Worm (Caenorhabditis elegans): ENCODE data around the gene F36H1.11.

The F36H1.11 gene

DNA sequence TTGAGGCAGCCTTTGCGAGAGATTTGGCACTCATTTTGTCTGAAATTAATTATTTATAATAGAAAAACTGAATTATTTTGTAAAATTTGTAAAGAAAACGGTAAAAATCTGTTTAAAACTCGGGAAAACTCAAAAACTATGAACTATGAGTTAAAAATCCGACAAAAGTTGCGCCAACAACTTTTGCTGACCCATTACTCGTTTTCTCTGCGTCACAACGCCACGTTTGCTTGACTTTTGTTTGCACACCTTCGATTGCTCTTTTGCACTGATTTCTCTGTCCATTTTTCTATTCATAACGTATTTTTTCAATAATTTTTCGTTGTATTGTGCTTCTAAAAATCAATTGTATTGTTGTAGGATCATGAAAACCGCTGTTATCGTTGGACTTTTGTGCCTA lies 12.7 kb upstream of the F36H1.11 start, which contains the start of gene fkb-1 (continued):
- no peak for TF ChIP-seq Y75B8A.6 (GFP tag; IDR thresholded peaks at IDR 0.05)
- no peak for TF ChIP-seq zfp-2 (tag; optimal IDR thresholded peaks at IDR 0.05)
- no peak for TF ChIP-seq egl-43 (GFP tag; IDR thresholded peaks at IDR 0.05)
- peak; percentile 6 for TF ChIP-seq nhr-102 (tag; optimal IDR thresholded peaks at IDR 0.05)
- no peak for TF ChIP-seq spr-3 (GFP tag; optimal IDR thresholded peaks at IDR 0.05)
- TF ChIP-seq nhr-41 (GFP tag; IDR thresholded peaks at IDR 0.05): no peak
- no peak for TF ChIP-seq gei-8 (GFP tag; optimal IDR thresholded peaks at IDR 0.05)
- TF ChIP-seq unc-62 (GFP tag; optimal IDR thresholded peaks at IDR 0.05 in 1 of 2): peak in 1 of 2 experiments; percentile 96
- TF ChIP-seq unc-62 (tag; optimal IDR thresholded peaks at IDR 0.05): no peak
- no peak for TF ChIP-seq set-16 (GFP tag; IDR thresholded peaks at IDR 0.05)
- no peak for TF ChIP-seq zfp-3 (GFP tag; conservative IDR thresholded peaks at IDR 0.05)
- no peak for TF ChIP-seq ceh-44 (GFP tag; IDR thresholded peaks at IDR 0.05)
- no peak for TF ChIP-seq Y5F2A.4 (GFP tag; optimal IDR thresholded peaks at IDR 0.05)
- no peak for TF ChIP-seq nhr-237 (tag; optimal IDR thresholded peaks at IDR 0.05)
- TF ChIP-seq lsy-2 (tag; optimal IDR thresholded peaks at IDR 0.05): peak in 1 of 2 experiments; percentile 83
- TF ChIP-seq Y105C5A.15 (GFP tag; IDR thresholded peaks at IDR 0.05): no peak
- no peak for TF ChIP-seq Y48G9A.11 (GFP tag; IDR thresholded peaks at IDR 0.05)
- TF ChIP-seq tag-97 (GFP tag; IDR thresholded peaks at IDR 0.05): no peak
- peak; percentile 66; the same call in 1 of the 2 replicates for TF ChIP-seq hmg-1.1 (GFP tag; IDR thresholded peaks at IDR 0.05)
- no peak for TF ChIP-seq mxl-2 (GFP tag; conservative IDR thresholded peaks at IDR 0.05)
- TF ChIP-seq ceh-20 (GFP tag; IDR thresholded peaks at IDR 0.05): no peak
- no peak for TF ChIP-seq R02D3.7 (tag; optimal IDR thresholded peaks at IDR 0.05)
- TF ChIP-seq ceh-28 (tag; optimal IDR thresholded peaks at IDR 0.05): no peak
- TF ChIP-seq nhr-10 (tag; optimal IDR thresholded peaks at IDR 0.05): no peak

ce11 chrIV:11037118-11037719 lies 11.8 kb upstream of the F36H1.11 start:
- no peak for TF ChIP-seq daf-16 (GFP tag; optimal IDR thresholded peaks at IDR 0.05)
- TF ChIP-seq daf-16 (tag; optimal IDR thresholded peaks at IDR 0.05): peak; percentile 74
- no peak for TF ChIP-seq tag-97 (GFP tag; IDR thresholded peaks at IDR 0.05)
- TF ChIP-seq unc-62 (GFP tag; optimal IDR thresholded peaks at IDR 0.05 in 1 of 2): no peak
- no peak for TF ChIP-seq unc-62 (tag; optimal IDR thresholded peaks at IDR 0.05)
- TF ChIP-seq T26A8.4 (GFP tag; IDR thresholded peaks at IDR 0.05): 0 out of 2 replicates have a peak, but pooled peaks have one; percentile 33
- no peak for TF ChIP-seq Y75B8A.6 (GFP tag; IDR thresholded peaks at IDR 0.05)
- TF ChIP-seq dve-1 (tag; optimal IDR thresholded peaks at IDR 0.05; ENCODE audit: insufficient read depth): peak; percentile 50
- 0 out of 2 replicates have a peak, but pooled peaks have one; percentile 27 for TF ChIP-seq nhr-41 (GFP tag; IDR thresholded peaks at IDR 0.05)
- TF ChIP-seq lin-38 (GFP tag; IDR thresholded peaks at IDR 0.05): peak; percentile 14
- TF ChIP-seq pqm-1 (tag; optimal IDR thresholded peaks at IDR 0.05): peak; percentile 38
- peak; percentile 11 for TF ChIP-seq ces-1 (GFP tag; optimal IDR thresholded peaks at IDR 0.05)
- TF ChIP-seq aha-1 (tag): peak; percentile 30
- peak; percentile 39; the same call in 1 of the 2 replicates for TF ChIP-seq pha-4 (GFP tag; IDR thresholded peaks at IDR 0.05)
- no peak for TF ChIP-seq pha-4 (tag; optimal IDR thresholded peaks at IDR 0.05)
- no peak for TF ChIP-seq set-16 (GFP tag; IDR thresholded peaks at IDR 0.05)
- TF ChIP-seq dmd-6 (GFP tag; IDR thresholded peaks at IDR 0.05): peak; percentile 32; the same call in 1 of the 2 replicates
- no peak for TF ChIP-seq nhr-76 (tag; optimal IDR thresholded peaks at IDR 0.05)
- TF ChIP-seq nhr-28 (tag; optimal IDR thresholded peaks at IDR 0.05): peak; percentile 51
- TF ChIP-seq nhr-77 (tag; optimal IDR thresholded peaks at IDR 0.05): peak; percentile 52
- TF ChIP-seq hlh-11 (tag; optimal IDR thresholded peaks at IDR 0.05): peak; percentile 22
- TF ChIP-seq arid-1 (GFP tag; conservative IDR thresholded peaks at IDR 0.05): 0 out of 2 replicates have a peak, but pooled peaks have one; percentile 18

Data from whole organism, L4 larva.